Worm (Caenorhabditis elegans): Measurements from ENCODE around the gene mtm-3.
A peak's percentile ranks its signal among the peaks of the same experiment; 100 is the strongest.

mtm-3 gene

ce11 chrIII:3819579-3819978 lies 19.3 kb upstream of the mtm-3 start, which contains the start of gene dpy-27:
Gene dpy-27 (minus strand): TSS chrIII:3819679.
- TF ChIP-seq nhr-25 (tag; optimal IDR thresholded peaks at IDR 0.05): no peak
- no peak for TF ChIP-seq fos-1 (tag; optimal IDR thresholded peaks at IDR 0.05)
- TF ChIP-seq snpc-4 (tag; optimal IDR thresholded peaks at IDR 0.05): no peak

ce11 chrIII:3814421-3814820 lies 14.2 kb upstream of the mtm-3 start:
- TF ChIP-seq nhr-129 (tag; optimal IDR thresholded peaks at IDR 0.05) (no peak), nhr-25 (tag; optimal IDR thresholded peaks at IDR 0.05) (no peak), ceh-82 (tag; optimal IDR thresholded peaks at IDR 0.05) (no peak), C34F6.9 (tag; optimal IDR thresholded peaks at IDR 0.05) (no peak), skn-1 (tag; optimal IDR thresholded peaks at IDR 0.05) (no peak), ztf-1 (GFP tag; conservative IDR thresholded peaks at IDR 0.05) (no peak), ztf-11 (tag; optimal IDR thresholded peaks at IDR 0.05) (no peak), dmd-4 (tag; optimal IDR thresholded peaks at IDR 0.05) (no peak), nhr-21 (tag; optimal IDR thresholded peaks at IDR 0.05) (no peak)

ce11 chrIII:3812369-3812993 lies 12.2 kb upstream of the mtm-3 start:
- no peak for TF ChIP-seq ceh-16 (tag; optimal IDR thresholded peaks at IDR 0.05)
- no peak for TF ChIP-seq ceh-82 (tag; optimal IDR thresholded peaks at IDR 0.05)
- TF ChIP-seq lin-11 (tag; optimal IDR thresholded peaks at IDR 0.05): no peak
- TF ChIP-seq nhr-12 (tag; optimal IDR thresholded peaks at IDR 0.05): no peak
- no peak for TF ChIP-seq lin-39 (tag; optimal IDR thresholded peaks at IDR 0.05)
- TF ChIP-seq blmp-1 (tag; optimal IDR thresholded peaks at IDR 0.05; ENCODE audit: insufficient read depth): peak; percentile 43
- TF ChIP-seq peb-1 (tag; optimal IDR thresholded peaks at IDR 0.05): no peak
- no peak for TF ChIP-seq nhr-23 (tag; optimal IDR thresholded peaks at IDR 0.05)
- TF ChIP-seq nhr-21 (tag; optimal IDR thresholded peaks at IDR 0.05): no peak
- TF ChIP-seq snpc-4 (tag; optimal IDR thresholded peaks at IDR 0.05): no peak
- TF ChIP-seq sma-3 (GFP tag; optimal IDR thresholded peaks at IDR 0.05): peak; percentile 13
- TF ChIP-seq R02D3.7 (tag; optimal IDR thresholded peaks at IDR 0.05): no peak
- TF ChIP-seq unc-55 (GFP tag; optimal IDR thresholded peaks at IDR 0.05): no peak
- no peak for TF ChIP-seq gmeb-1 (tag; optimal IDR thresholded peaks at IDR 0.05)
- peak; percentile 33 for TF ChIP-seq crh-2 (tag; optimal IDR thresholded peaks at IDR 0.05)
- TF ChIP-seq nhr-25 (tag; optimal IDR thresholded peaks at IDR 0.05): peak; percentile 93
- peak in 1 of 2 experiments; percentile 4 for TF ChIP-seq lsy-2 (tag; optimal IDR thresholded peaks at IDR 0.05)
- no peak for TF ChIP-seq ztf-4 (tag; optimal IDR thresholded peaks at IDR 0.05)
- TF ChIP-seq nhr-129 (tag; optimal IDR thresholded peaks at IDR 0.05): no peak

ce11 chrIII:3811375-3811924 lies 11.2 kb upstream of the mtm-3 start:
- TF ChIP-seq crh-2 (tag; optimal IDR thresholded peaks at IDR 0.05) (peak; percentile 18), F13H6.1 (tag; optimal IDR thresholded peaks at IDR 0.05) (peak; percentile 23), ceh-16 (tag; optimal IDR thresholded peaks at IDR 0.05) (peak; percentile 26), sma-9 (GFP tag; optimal IDR thresholded peaks at IDR 0.05) (peak; percentile 22), sma-9 (tag; optimal IDR thresholded peaks at IDR 0.05) (no peak), fos-1 (tag; optimal IDR thresholded peaks at IDR 0.05) (peak; percentile 34), peb-1 (tag; optimal IDR thresholded peaks at IDR 0.05) (no peak), nhr-129 (tag; optimal IDR thresholded peaks at IDR 0.05) (peak; percentile 31), alr-1 (tag; optimal IDR thresholded peaks at IDR 0.05) (no peak), sma-3 (GFP tag; optimal IDR thresholded peaks at IDR 0.05) (peak; percentile 47), nhr-25 (tag; optimal IDR thresholded peaks at IDR 0.05) (peak; percentile 87)

- TF ChIP-seq lin-11 (tag; optimal IDR thresholded peaks at IDR 0.05) (no peak), ztf-1 (GFP tag; conservative IDR thresholded peaks at IDR 0.05) (no peak), nhr-25 (tag; optimal IDR thresholded peaks at IDR 0.05) (peak; percentile 70), sma-3 (GFP tag; optimal IDR thresholded peaks at IDR 0.05) (peak; percentile 11), unc-62 (GFP tag; optimal IDR thresholded peaks at IDR 0.05) (no peak), blmp-1 (tag; optimal IDR thresholded peaks at IDR 0.05; ENCODE audit: insufficient read depth) (peak; percentile 34), peb-1 (tag; optimal IDR thresholded peaks at IDR 0.05) (no peak), crh-2 (tag; optimal IDR thresholded peaks at IDR 0.05) (peak; percentile 19)
Measured at ce11 chrIII:3809008-3809407, 8.7 kb upstream of the mtm-3 start, which contains the start of gene toh-1. Gene toh-1 (minus strand): TSS chrIII:3809030.

ce11 chrIII:3807590-3807989 lies 7.3 kb upstream of the mtm-3 start:
- peak; percentile 50 for TF ChIP-seq blmp-1 (tag; optimal IDR thresholded peaks at IDR 0.05; ENCODE audit: insufficient read depth)
- no peak for TF ChIP-seq ZK546.5 (tag; optimal IDR thresholded peaks at IDR 0.05)
- peak; percentile 33 for TF ChIP-seq Y55F3AM.14 (GFP tag; optimal IDR thresholded peaks at IDR 0.05)
- TF ChIP-seq lsy-2 (tag; optimal IDR thresholded peaks at IDR 0.05): no peak
- peak; percentile 16 for TF ChIP-seq nhr-129 (tag; optimal IDR thresholded peaks at IDR 0.05)
- no peak for TF ChIP-seq egl-27 (tag; optimal IDR thresholded peaks at IDR 0.05)
- TF ChIP-seq dmd-4 (tag; optimal IDR thresholded peaks at IDR 0.05): no peak

All from whole organism, L2 larva.